Fruit fly (Drosophila melanogaster): ENCODE results near the gene fy.

Gene fy

dm6 chr2L:8362273-8362954, 40.7 kb downstream of the fy start, which contains the start of gene CG7627 (continued):
- peak; percentile 19 for TF ChIP-seq btn (GFP tag; optimal IDR thresholded peaks at IDR 0.05)
- peak; percentile 53 for TF ChIP-seq CG6654 (GFP tag; optimal IDR thresholded peaks at IDR 0.05)
- TF ChIP-seq jigr1 (GFP tag; IDR thresholded peaks at IDR 0.05) = peak; percentile 40; the same call in 1 of the 3 replicates
- TF ChIP-seq rib (GFP tag; IDR thresholded peaks at IDR 0.05) = peak; percentile 57; the same call in 1 of the 2 replicates
- TF ChIP-seq sens-2 (GFP tag; IDR thresholded peaks at IDR 0.05) = no peak
- TF ChIP-seq tup (GFP tag; optimal IDR thresholded peaks at IDR 0.05) = peak; percentile 41
- TF ChIP-seq CG3726 (GFP tag; IDR thresholded peaks at IDR 0.05) = 0 out of 3 replicates have a peak, but pooled peaks have one; percentile 51
- no peak for TF ChIP-seq sna (GFP tag; IDR thresholded peaks at IDR 0.05; ENCODE audit: partially characterized antibody)
- TF ChIP-seq Six4 (GFP tag; optimal IDR thresholded peaks at IDR 0.05) = peak; percentile 59
- TF ChIP-seq nau (GFP tag; optimal IDR thresholded peaks at IDR 0.05) = peak; percentile 34
- TF ChIP-seq yki (optimal IDR thresholded peaks at IDR 0.05) = no peak
- no peak for TF ChIP-seq unc-4 (GFP tag; IDR thresholded peaks at IDR 0.05; ENCODE audit: partially characterized antibody)
- peak; percentile 48; the same call in 1 of the 2 replicates for TF ChIP-seq Oaz (GFP tag; IDR thresholded peaks at IDR 0.05)
- TF ChIP-seq al (GFP tag; IDR thresholded peaks at IDR 0.05) = peak; percentile 75
- peak; percentile 61 for TF ChIP-seq Bdp1 (GFP tag; optimal IDR thresholded peaks at IDR 0.05)
- TF ChIP-seq Nf-YB (GFP tag; optimal IDR thresholded peaks at IDR 0.05) = peak; percentile 26
- TF ChIP-seq CG1602 (GFP tag; optimal IDR thresholded peaks at IDR 0.05) = peak; percentile 23
- peak; percentile 82 for TF ChIP-seq NFAT (GFP tag; IDR thresholded peaks at IDR 0.05)
- no peak for TF ChIP-seq CG8765 (GFP tag; IDR thresholded peaks at IDR 0.05)

dm6 chr2L:8361204-8361952, 41.7 kb downstream of the fy start:
- peak; percentile 20 for TF ChIP-seq CG12659 (GFP tag; optimal IDR thresholded peaks at IDR 0.05)
- no peak for TF ChIP-seq abd-A (tag; optimal IDR thresholded peaks at IDR 0.05)
- TF ChIP-seq hkb (optimal IDR thresholded peaks at IDR 0.05) = no peak
- no peak for TF ChIP-seq hkb (GFP tag; IDR thresholded peaks at IDR 0.05)
- TF ChIP-seq CG15696 (tag; optimal IDR thresholded peaks at IDR 0.05) = no peak
- no peak for TF ChIP-seq gt (GFP tag; IDR thresholded peaks at IDR 0.05)
- no peak for TF ChIP-seq CG11247 (GFP tag; IDR thresholded peaks at IDR 0.05)
- TF ChIP-seq luna (GFP tag; optimal IDR thresholded peaks at IDR 0.05) = no peak
- TF ChIP-seq CG6654 (GFP tag; optimal IDR thresholded peaks at IDR 0.05) = no peak
- no peak for TF ChIP-seq Ada2b (GFP tag; IDR thresholded peaks at IDR 0.05)
- no peak for TF ChIP-seq bcd (GFP tag; optimal IDR thresholded peaks at IDR 0.05)
- TF ChIP-seq CG7963 (GFP tag; IDR thresholded peaks at IDR 0.05; ENCODE audit: partially characterized antibody) = no peak
- no peak for TF ChIP-seq CG4617 (GFP tag; optimal IDR thresholded peaks at IDR 0.05; ENCODE audit: borderline replicate concordance)
- TF ChIP-seq CG12236 (GFP tag; optimal IDR thresholded peaks at IDR 0.05) = no peak
- TF ChIP-seq fd102C (GFP tag; optimal IDR thresholded peaks at IDR 0.05) = no peak
- no peak for TF ChIP-seq tgo (GFP tag; IDR thresholded peaks at IDR 0.05)
- peak; percentile 20 for TF ChIP-seq CG16815 (GFP tag; optimal IDR thresholded peaks at IDR 0.05)
- TF ChIP-seq Ssrp (tag; optimal IDR thresholded peaks at IDR 0.05) = peak; percentile 17
- TF ChIP-seq CG1832 (GFP tag; optimal IDR thresholded peaks at IDR 0.05) = no peak
- TF ChIP-seq B-H1 (GFP tag; IDR thresholded peaks at IDR 0.05) = no peak
- TF ChIP-seq CG33557 (GFP tag; optimal IDR thresholded peaks at IDR 0.05) = no peak
- TF ChIP-seq CG31365 (tag; optimal IDR thresholded peaks at IDR 0.05) = no peak
- no peak for TF ChIP-seq NC2α (GFP tag; optimal IDR thresholded peaks at IDR 0.05)
- no peak for TF ChIP-seq CG18476 (GFP tag; optimal IDR thresholded peaks at IDR 0.05)
- peak; percentile 20 for TF ChIP-seq Sox102F (GFP tag; optimal IDR thresholded peaks at IDR 0.05)
- no peak for TF ChIP-seq CG3065 (GFP tag; optimal IDR thresholded peaks at IDR 0.05)
- no peak for TF ChIP-seq vnd (GFP tag; IDR thresholded peaks at IDR 0.05; ENCODE audit: partially characterized antibody)
- TF ChIP-seq CG12942 (GFP tag; optimal IDR thresholded peaks at IDR 0.05) = no peak
- TF ChIP-seq gsb-n (tag; optimal IDR thresholded peaks at IDR 0.05) = no peak
- no peak for TF ChIP-seq sug (tag; optimal IDR thresholded peaks at IDR 0.05)
- no peak for TF ChIP-seq NK7.1 (GFP tag; optimal IDR thresholded peaks at IDR 0.05)
